Fruit fly (Drosophila melanogaster): ENCODE data around the gene eIF3l.
A peak's percentile ranks its signal among the peaks of the same experiment; 100 is the strongest.

The eIF3l gene

dm6 chr3L:12095960-12096359 lies 49.9 kb downstream of the eIF3l start:
- TF ChIP-seq foxo (GFP tag; optimal IDR thresholded peaks at IDR 0.05): peak in 1 of 2 experiments; percentile 14
- TF ChIP-seq Abd-B (GFP tag; optimal IDR thresholded peaks at IDR 0.05): no peak
- peak; percentile 10 for TF ChIP-seq ey (GFP tag; optimal IDR thresholded peaks at IDR 0.05)
- no peak for TF ChIP-seq Vsx2 (GFP tag; optimal IDR thresholded peaks at IDR 0.05; ENCODE audit: partially characterized antibody)
- peak; percentile 2 for TF ChIP-seq h (GFP tag; optimal IDR thresholded peaks at IDR 0.05)
- peak; percentile 16 for TF ChIP-seq woc (GFP tag; optimal IDR thresholded peaks at IDR 0.05)
